Worm (Caenorhabditis elegans) whole organism, mixed stage, embryonic: Measurements from ENCODE around the gene E03H12.4.

Source experiments
- bed-3 ChIP-seq: fragments of 200-800 bp; sonication (Bioruptor generic); optimal IDR thresholded peaks from 3 replicates; lab custom pipeline; 2018; ENCODE audit warnings: mild to moderate bottlenecking, missing genetic modification characterization, moderate library complexity, missing compliant biosample characterization
- blmp-1 ChIP-seq: fragments of 150-350 bp; optimal IDR thresholded peaks from 2 replicates; lab custom pipeline; 2014; ENCODE audit warnings: missing biosample characterization, missing genetic modification characterization
- ceh-39 ChIP-seq: fragments of 150-350 bp; optimal IDR thresholded peaks from 2 replicates; lab custom pipeline; 2014; ENCODE audit warnings: missing biosample characterization, missing genetic modification characterization
- elt-3 ChIP-seq: fragments of 150-350 bp; optimal IDR thresholded peaks from 2 replicates; lab custom pipeline; 2014; ENCODE audit warnings: missing biosample characterization, missing genetic modification characterization
- nhr-12 ChIP-seq: fragments of 150-350 bp; optimal IDR thresholded peaks from 2 replicates; lab custom pipeline; 2014; ENCODE audit warnings: missing biosample characterization, missing genetic modification characterization
- nhr-237 ChIP-seq: fragments of 150-350 bp; optimal IDR thresholded peaks from 2 replicates; lab custom pipeline; 2014; ENCODE audit warnings: missing biosample characterization, missing genetic modification characterization
- nhr-28 ChIP-seq: fragments of 150-350 bp; optimal IDR thresholded peaks from 2 replicates; lab custom pipeline; 2014; ENCODE audit warnings: missing biosample characterization, missing genetic modification characterization
- nhr-76 ChIP-seq: sonication (generic microtip); optimal IDR thresholded peaks from 2 replicates; lab custom pipeline; 2017; ENCODE audit warnings: missing biosample characterization, missing genetic modification characterization
- unc-120 ChIP-seq: sonication (generic microtip); optimal IDR thresholded peaks from 2 replicates; lab custom pipeline; 2017; ENCODE audit warnings: missing genetic modification characterization, missing compliant biosample characterization; ENCODE audit not compliant: poor library complexity, severe bottlenecking
- unc-62 ChIP-seq: fragments of 150-350 bp; optimal IDR thresholded peaks from 2 replicates; lab custom pipeline; 2014; ENCODE audit warnings: missing biosample characterization, missing genetic modification reagents, missing genetic modification characterization

DNA sequence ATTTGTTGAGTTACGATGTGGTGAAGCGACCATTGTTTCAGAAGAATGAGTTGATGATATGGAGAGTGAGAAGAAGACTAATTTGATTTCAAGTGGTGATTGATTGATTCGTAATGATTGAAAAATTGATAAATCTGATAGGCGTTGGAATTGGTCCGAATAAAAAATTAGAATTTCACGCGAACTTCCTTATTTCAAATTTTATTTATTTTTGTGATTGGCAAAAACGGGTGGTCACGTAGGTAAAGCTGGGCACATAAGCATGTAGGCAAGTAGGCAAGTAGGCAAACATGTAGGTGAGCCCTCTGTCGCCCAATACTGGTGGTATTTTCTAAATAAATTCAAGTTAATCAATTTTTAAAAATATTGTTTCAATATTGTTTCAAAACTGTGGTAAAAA, 50.9 kb downstream of the E03H12.4 start, which contains the start of gene C09B9.4:
- TF ChIP-seq nhr-12 (tag; lab: Kevin White, UChicago), result no peak
- TF ChIP-seq blmp-1 (tag; lab: Kevin White, UChicago), result no peak
- TF ChIP-seq nhr-237 (tag; lab: Kevin White, UChicago), result no peak
- TF ChIP-seq bed-3 (GFP tag; lab: Kevin White, UChicago), result no peak
- TF ChIP-seq unc-62 (GFP tag; lab: Kevin White, UChicago), result no peak
- TF ChIP-seq nhr-76 (tag; lab: Kevin White, UChicago), result no peak
- TF ChIP-seq unc-120, result no peak
- TF ChIP-seq ceh-39 (tag; lab: Kevin White, UChicago), result no peak
- no peak for TF ChIP-seq elt-3
- no peak for TF ChIP-seq nhr-28
